Fruit fly (Drosophila melanogaster) whole organism, embryonic: ENCODE results near the gene TrpRS.

Experiments used
- ATbp ChIP-seq: fragments of 200-800 bp; sonication (Bioruptor generic); optimal IDR thresholded peaks from 2 replicates; lab custom pipeline; 2017; ENCODE audit warnings: missing biosample characterization, mild to moderate bottlenecking, missing genetic modification characterization, missing genetic modification reagents
- CG11085 ChIP-seq: fragments of 200-800 bp; sonication (Bioruptor generic); IDR thresholded peaks from 2 replicates; pipeline ENCODE4 v1.3.6; 2022; ENCODE audit warnings: missing biosample characterization, missing genetic modification characterization
- CG11093 ChIP-seq: fragments of 200-800 bp; sonication (Bioruptor generic); IDR thresholded peaks from 3 replicates; pipeline ENCODE4 v1.3.6; 2022; ENCODE audit warnings: missing biosample characterization, missing genetic modification characterization
- CG12659 ChIP-seq: fragments of 200-800 bp; sonication (Bioruptor generic); optimal IDR thresholded peaks from 3 replicates; lab custom pipeline; 2017; ENCODE audit warnings: mild to moderate bottlenecking, missing biosample characterization, missing genetic modification reagents, missing genetic modification characterization
- CG15479 ChIP-seq: fragments of 200-800 bp; sonication (Bioruptor generic); optimal IDR thresholded peaks from 3 replicates; lab custom pipeline; 2019; ENCODE audit warnings: missing biosample characterization, mild to moderate bottlenecking, missing genetic modification characterization, moderate library complexity
- CG17328 ChIP-seq: fragments of 200-800 bp; sonication (Bioruptor generic); IDR thresholded peaks from 2 replicates; pipeline ENCODE4 v1.3.6; 2022; ENCODE audit warnings: missing biosample characterization, missing genetic modification characterization
- CG17912 ChIP-seq: fragments of 200-800 bp; sonication (Bioruptor generic); optimal IDR thresholded peaks from 2 replicates; lab custom pipeline; 2018; ENCODE audit warnings: missing biosample characterization, mild to moderate bottlenecking, missing genetic modification characterization
- CG18599 ChIP-seq: fragments of 200-800 bp; sonication (Bioruptor generic); optimal IDR thresholded peaks from 3 replicates; lab custom pipeline; 2017; ENCODE audit warnings: missing biosample characterization, missing genetic modification characterization, mild to moderate bottlenecking, moderate library complexity, missing genetic modification reagents
- CG2678 ChIP-seq: fragments of 200-800 bp; sonication (Bioruptor generic); optimal IDR thresholded peaks from 3 replicates; lab custom pipeline; 2019; ENCODE audit warnings: missing biosample characterization, mild to moderate bottlenecking, missing genetic modification characterization, moderate library complexity
- CG30020 ChIP-seq: fragments of 200-800 bp; optimal IDR thresholded peaks from 2 replicates; lab custom pipeline; 2019; ENCODE audit warnings: missing biosample characterization, mild to moderate bottlenecking, missing genetic modification characterization, moderate library complexity
- CG32767 ChIP-seq: fragments of 200-800 bp; sonication (Bioruptor generic); IDR thresholded peaks from 2 replicates; pipeline ENCODE4 v1.3.6; 2022; ENCODE audit warnings: missing biosample characterization, missing genetic modification characterization
- CG34376 ChIP-seq: fragments of 200-800 bp; sonication (Bioruptor generic); optimal IDR thresholded peaks from 2 replicates; lab custom pipeline; 2018; ENCODE audit warnings: missing biosample characterization, mild to moderate bottlenecking, missing genetic modification characterization
- CG3838 ChIP-seq: fragments of 200-800 bp; sonication (Bioruptor generic); optimal IDR thresholded peaks from 3 replicates; lab custom pipeline; 2016; ENCODE audit warnings: missing biosample characterization, missing genetic modification characterization
- CG4424 ChIP-seq: fragments of 200-800 bp; sonication (Bioruptor generic); optimal IDR thresholded peaks from 3 replicates; lab custom pipeline; 2016; ENCODE audit warnings: missing biosample characterization, missing genetic modification characterization
- CG5180 ChIP-seq: fragments of 200-800 bp; sonication (Bioruptor generic); optimal IDR thresholded peaks from 3 replicates; lab custom pipeline; 2017; ENCODE audit warnings: missing biosample characterization, missing genetic modification characterization, mild to moderate bottlenecking, moderate library complexity, missing genetic modification reagents
- CG5245 ChIP-seq: fragments of 200-800 bp; sonication (Bioruptor generic); optimal IDR thresholded peaks from 3 replicates; lab custom pipeline; 2016; ENCODE audit warnings: missing biosample characterization, missing genetic modification characterization
- CG6654 ChIP-seq: fragments of 200-800 bp; sonication (Bioruptor generic); optimal IDR thresholded peaks from 2 replicates; lab custom pipeline; 2017; ENCODE audit warnings: missing biosample characterization, mild to moderate bottlenecking, missing genetic modification characterization
- CG7786 ChIP-seq: fragments of 200-800 bp; sonication (Bioruptor generic); optimal IDR thresholded peaks from 2 replicates; lab custom pipeline; 2016; ENCODE audit warnings: missing biosample characterization, missing genetic modification characterization
- CG7963 ChIP-seq: fragments of 200-800 bp; sonication (Bioruptor generic); IDR thresholded peaks from 3 replicates; pipeline ENCODE4 v1.3.6; 2022; ENCODE audit warnings: missing biosample characterization, missing genetic modification characterization; ENCODE audit not compliant: partially characterized antibody
- CG8359 ChIP-seq: fragments of 200-800 bp; sonication (Bioruptor generic); optimal IDR thresholded peaks from 2 replicates; lab custom pipeline; 2017; ENCODE audit warnings: missing biosample characterization, mild to moderate bottlenecking, missing genetic modification characterization, borderline replicate concordance
- CHES-1-like ChIP-seq: fragments of 200-800 bp; sonication (Bioruptor generic); optimal IDR thresholded peaks from 2 replicates; lab custom pipeline; 2016; ENCODE audit warnings: missing biosample characterization, missing genetic modification characterization
- CrebB ChIP-seq: fragments of 200-800 bp; sonication (Bioruptor generic); optimal IDR thresholded peaks from 3 replicates; lab custom pipeline; 2018; ENCODE audit warnings: missing biosample characterization, mild to moderate bottlenecking, missing genetic modification characterization
- Dad ChIP-seq: fragments of 200-800 bp; sonication (Bioruptor generic); optimal IDR thresholded peaks from 3 replicates; lab custom pipeline; 2016; ENCODE audit warnings: missing biosample characterization, missing genetic modification characterization
- Drgx ChIP-seq: fragments of 200-800 bp; sonication (Bioruptor generic); IDR thresholded peaks from 2 replicates; pipeline ENCODE4 v1.3.6; 2022; ENCODE audit warnings: missing biosample characterization, missing genetic modification characterization
- Fer1 ChIP-seq: fragments of 200-800 bp; sonication (Bioruptor generic); optimal IDR thresholded peaks from 2 replicates; lab custom pipeline; 2017; ENCODE audit warnings: missing biosample characterization, mild to moderate bottlenecking, missing genetic modification characterization
- HLHmδ ChIP-seq: fragments of 200-800 bp; sonication (Bioruptor generic); optimal IDR thresholded peaks from 2 replicates; lab custom pipeline; 2018; ENCODE audit warnings: missing biosample characterization, mild to moderate bottlenecking, missing genetic modification characterization, moderate library complexity
- Lhr ChIP-seq: fragments of 200-800 bp; sonication (Bioruptor generic); optimal IDR thresholded peaks from 3 replicates; lab custom pipeline; 2017; ENCODE audit warnings: mild to moderate bottlenecking, missing biosample characterization, missing genetic modification reagents, missing genetic modification characterization
- Stat92E ChIP-seq, 3 experiments: fragments of >200 bp in 2 of 3; fragments of 200-800 bp in 1 of 3; sonication (Bioruptor generic) in 1 of 3; optimal IDR thresholded peaks; 2 replicates each; lab custom pipeline; 2017 to 2019; ENCODE audit warnings: missing biosample characterization in 3 of 3, missing genetic modification characterization in 3 of 3, mild to moderate bottlenecking in 1 of 3, moderate library complexity in 1 of 3
- Tbp ChIP-seq: fragments of >200 bp; optimal IDR thresholded peaks from 2 replicates; lab custom pipeline; 2018; ENCODE audit warnings: missing biosample characterization, missing genetic modification characterization
- amos ChIP-seq: fragments of 200-800 bp; sonication (Bioruptor generic); IDR thresholded peaks from 2 replicates; pipeline ENCODE4 v1.3.6; 2022; ENCODE audit warnings: missing biosample characterization, missing genetic modification characterization; ENCODE audit not compliant: partially characterized antibody
- bbx ChIP-seq: fragments of 200-800 bp; sonication (Bioruptor generic); IDR thresholded peaks from 2 replicates; pipeline ENCODE4 v1.3.6; 2022; ENCODE audit warnings: missing biosample characterization, missing genetic modification characterization; ENCODE audit not compliant: partially characterized antibody
- dati ChIP-seq: fragments of 200-800 bp; sonication (Bioruptor generic); IDR thresholded peaks from 2 replicates; pipeline ENCODE4 v1.3.6; 2022; ENCODE audit warnings: missing biosample characterization, missing genetic modification characterization
- emc ChIP-seq: fragments of 200-800 bp; sonication (Bioruptor generic); optimal IDR thresholded peaks from 2 replicates; lab custom pipeline; 2016; ENCODE audit warnings: missing biosample characterization, missing genetic modification characterization
- gcm ChIP-seq: fragments of 200-800 bp; sonication (Bioruptor generic); optimal IDR thresholded peaks from 2 replicates; lab custom pipeline; 2019; ENCODE audit warnings: missing biosample characterization, mild to moderate bottlenecking, missing genetic modification characterization, moderate library complexity
- her ChIP-seq: fragments of 200-800 bp; sonication (Bioruptor generic); optimal IDR thresholded peaks from 2 replicates; lab custom pipeline; 2016; ENCODE audit warnings: missing biosample characterization, missing genetic modification characterization
- mirr ChIP-seq: fragments of 200-800 bp; sonication (Bioruptor generic); optimal IDR thresholded peaks from 3 replicates; lab custom pipeline; 2018; ENCODE audit warnings: missing biosample characterization, mild to moderate bottlenecking, missing genetic modification characterization
- mld ChIP-seq: fragments of 200-800 bp; sonication (Bioruptor generic); IDR thresholded peaks from 3 replicates; pipeline ENCODE4 v1.3.6; 2022; ENCODE audit warnings: missing biosample characterization, missing genetic modification characterization; ENCODE audit not compliant: partially characterized antibody
- pfk ChIP-seq: fragments of 200-800 bp; sonication (Bioruptor generic); optimal IDR thresholded peaks from 2 replicates; lab custom pipeline; 2018; ENCODE audit warnings: missing biosample characterization, mild to moderate bottlenecking, missing genetic modification characterization, moderate library complexity
- pho ChIP-seq: fragments of 200-800 bp; sonication (Bioruptor generic); optimal IDR thresholded peaks from 2 replicates; lab custom pipeline; 2016; ENCODE audit warnings: missing biosample characterization, missing genetic modification characterization
- pum ChIP-seq: fragments of 200-800 bp; sonication (Bioruptor generic); optimal IDR thresholded peaks from 2 replicates; lab custom pipeline; 2016; ENCODE audit warnings: missing biosample characterization, missing genetic modification characterization
- pzg ChIP-seq: fragments of 200-800 bp; sonication (Bioruptor generic); optimal IDR thresholded peaks from 3 replicates; lab custom pipeline; 2018; ENCODE audit warnings: missing biosample characterization, mild to moderate bottlenecking, missing genetic modification characterization, moderate library complexity
- schlank ChIP-seq: fragments of 200-800 bp; sonication (Bioruptor generic); optimal IDR thresholded peaks from 2 replicates; lab custom pipeline; 2018; ENCODE audit warnings: missing biosample characterization, mild to moderate bottlenecking, missing genetic modification characterization
- sens-2 ChIP-seq: fragments of 200-800 bp; sonication (Bioruptor generic); IDR thresholded peaks from 2 replicates; pipeline ENCODE4 v1.3.6; 2022; ENCODE audit warnings: missing biosample characterization, missing genetic modification characterization
- sima ChIP-seq: fragments of 200-800 bp; sonication (Bioruptor generic); optimal IDR thresholded peaks from 2 replicates; lab custom pipeline; 2016; ENCODE audit warnings: missing biosample characterization, missing genetic modification characterization
- slbo ChIP-seq: fragments of 200-800 bp; sonication (Bioruptor generic); IDR thresholded peaks from 2 replicates; pipeline ENCODE4 v1.3.6; 2022; ENCODE audit warnings: missing biosample characterization, missing genetic modification characterization
- sr ChIP-seq: fragments of 200-800 bp; sonication (Bioruptor generic); IDR thresholded peaks from 3 replicates; pipeline ENCODE4 v1.3.6; 2022; ENCODE audit warnings: missing biosample characterization, missing genetic modification characterization
- usp ChIP-seq: fragments of >200 bp; optimal IDR thresholded peaks from 2 replicates; lab custom pipeline; 2017; ENCODE audit warnings: missing biosample characterization, missing genetic modification characterization
- yki ChIP-seq: fragments of >200 bp; optimal IDR thresholded peaks from 3 replicates; lab custom pipeline; 2018
- zen ChIP-seq: fragments of 200-800 bp; sonication (Bioruptor generic); optimal IDR thresholded peaks from 3 replicates; lab custom pipeline; 2018; ENCODE audit warnings: missing biosample characterization, mild to moderate bottlenecking, missing genetic modification characterization, moderate library complexity

Gene TrpRS

dm6 chr3R:9246879-9247621 is 19.7 kb downstream of the TrpRS start (continued):
- TF ChIP-seq pfk (GFP tag; lab: Kevin White, UChicago), result no peak
- TF ChIP-seq dati, result no peak
- TF ChIP-seq CG32767 (GFP tag; lab: Robert Waterston, UW), result peak; percentile 63; the same call in 1 of the 2 replicates
- TF ChIP-seq CG5245, result peak; percentile 28
- TF ChIP-seq CG30020 (tag; lab: Kevin White, UChicago), result peak; percentile 17
- no peak for TF ChIP-seq CG34376
- no peak for TF ChIP-seq CHES-1-like (GFP tag; lab: Kevin White, UChicago)
- TF ChIP-seq gcm (GFP tag; lab: Kevin White, UChicago), result peak; percentile 75
- peak; percentile 63 for TF ChIP-seq Drgx (GFP tag; lab: Robert Waterston, UW)
- no peak for TF ChIP-seq CG15479
- no peak for TF ChIP-seq pzg (GFP tag; lab: Kevin White, UChicago)
- TF ChIP-seq CG7963, result no peak
- TF ChIP-seq CG11093 (GFP tag; lab: Robert Waterston, UW), result peak; percentile 45; the same call in 1 of the 3 replicates
- TF ChIP-seq CrebB, result peak; percentile 25
- TF ChIP-seq Tbp (GFP tag; lab: Kevin White, UChicago), result no peak
- TF ChIP-seq yki, result no peak
- TF ChIP-seq Stat92E (GFP tag; optimal IDR thresholded peaks at IDR 0.05; lab: Kevin White, UChicago), result peak in 1 of 3 experiments; percentile 87
- TF ChIP-seq mirr, result no peak
- no peak for TF ChIP-seq Fer1 (GFP tag; lab: Kevin White, UChicago)
- no peak for TF ChIP-seq amos (GFP tag; lab: Robert Waterston, UW)
- peak; percentile 65 for TF ChIP-seq CG8359 (GFP tag; lab: Kevin White, UChicago)
- TF ChIP-seq her (GFP tag; lab: Kevin White, UChicago), result no peak
- TF ChIP-seq CG7786 (GFP tag; lab: Kevin White, UChicago), result peak; percentile 5
- peak; percentile 96 for TF ChIP-seq CG5180 (GFP tag; lab: Kevin White, UChicago)
- no peak for TF ChIP-seq CG11085 (GFP tag; lab: Robert Waterston, UW)
- no peak for TF ChIP-seq CG3838 (GFP tag; lab: Kevin White, UChicago)
- TF ChIP-seq CG17912 (GFP tag; lab: Kevin White, UChicago), result no peak
- peak; percentile 18 for TF ChIP-seq CG18599 (GFP tag; lab: Kevin White, UChicago)
- peak; percentile 30 for TF ChIP-seq pum (GFP tag; lab: Kevin White, UChicago)
- TF ChIP-seq mld (GFP tag; lab: Robert Waterston, UW), result no peak
- peak; percentile 66; the same call in 1 of the 2 replicates for TF ChIP-seq sens-2 (GFP tag; lab: Robert Waterston, UW)
- TF ChIP-seq schlank (tag; lab: Kevin White, UChicago), result no peak
- TF ChIP-seq Lhr, result peak; percentile 36
- peak; percentile 31 for TF ChIP-seq Dad (GFP tag; lab: Kevin White, UChicago)
- TF ChIP-seq CG4424 (GFP tag; lab: Kevin White, UChicago), result peak; percentile 67
- no peak for TF ChIP-seq usp (GFP tag; lab: Kevin White, UChicago)
- no peak for TF ChIP-seq bbx (GFP tag; lab: Robert Waterston, UW)
- TF ChIP-seq CG6654, result peak; percentile 25
- TF ChIP-seq sima (GFP tag; lab: Kevin White, UChicago), result no peak
- TF ChIP-seq ATbp, result peak; percentile 80
- peak; percentile 24 for TF ChIP-seq pho (GFP tag; lab: Kevin White, UChicago)
- no peak for TF ChIP-seq sr (GFP tag; lab: Robert Waterston, UW)
- peak; percentile 49 for TF ChIP-seq zen
- no peak for TF ChIP-seq emc (GFP tag; lab: Kevin White, UChicago)
- peak; percentile 57 for TF ChIP-seq slbo (GFP tag; lab: Robert Waterston, UW)
- no peak for TF ChIP-seq HLHmδ
- peak; percentile 71 for TF ChIP-seq CG17328 (GFP tag; lab: Robert Waterston, UW)
- TF ChIP-seq CG2678 (tag; lab: Kevin White, UChicago), result peak; percentile 82
- peak; percentile 23 for TF ChIP-seq CG12659
